Fruit fly (Drosophila melanogaster) whole organism, embryonic: ENCODE measurements around the gene CG14820.

ENCODE experiments used
- B-H2 ChIP-seq: fragments of 200-800 bp; sonication (Bioruptor generic); optimal IDR thresholded peaks from 2 replicates; lab custom pipeline; 2018; ENCODE audit warnings: missing biosample characterization, mild to moderate bottlenecking, missing genetic modification characterization
- Blimp-1 ChIP-seq: fragments of 200-800 bp; sonication (Bioruptor generic); optimal IDR thresholded peaks from 3 replicates; lab custom pipeline; 2018; ENCODE audit warnings: missing biosample characterization, missing genetic modification characterization, mild to moderate bottlenecking, moderate library complexity, missing genetic modification reagents
- CG11560 ChIP-seq: fragments of 200-800 bp; sonication (Bioruptor generic); IDR thresholded peaks from 3 replicates; pipeline ENCODE4 v1.3.6; 2022; ENCODE audit warnings: missing biosample characterization, missing genetic modification characterization
- CG11695 ChIP-seq: fragments of 200-800 bp; sonication (Bioruptor generic); IDR thresholded peaks from 3 replicates; pipeline ENCODE4 v1.3.6; 2022; ENCODE audit warnings: missing biosample characterization, missing genetic modification characterization
- CG12769 ChIP-seq: fragments of 200-800 bp; sonication (Bioruptor generic); optimal IDR thresholded peaks from 2 replicates; lab custom pipeline; 2019; ENCODE audit warnings: missing biosample characterization, mild to moderate bottlenecking, missing genetic modification characterization, moderate library complexity
- CG13624 ChIP-seq: fragments of 200-800 bp; sonication (Bioruptor generic); optimal IDR thresholded peaks from 2 replicates; lab custom pipeline; 2016; ENCODE audit warnings: missing biosample characterization, missing genetic modification characterization
- CG1529 ChIP-seq: fragments of 200-800 bp; sonication (Bioruptor generic); optimal IDR thresholded peaks from 3 replicates; lab custom pipeline; 2018; ENCODE audit warnings: missing biosample characterization, missing genetic modification characterization
- CG15696 ChIP-seq: fragments of 200-800 bp; sonication (Bioruptor generic); optimal IDR thresholded peaks from 2 replicates; lab custom pipeline; 2019; ENCODE audit warnings: missing biosample characterization, mild to moderate bottlenecking, missing genetic modification characterization, moderate library complexity
- CG1603 ChIP-seq: fragments of 200-800 bp; sonication (Bioruptor generic); optimal IDR thresholded peaks from 2 replicates; lab custom pipeline; 2019; ENCODE audit warnings: missing biosample characterization, mild to moderate bottlenecking, missing genetic modification characterization, moderate library complexity
- CG16863 ChIP-seq: fragments of 200-800 bp; sonication (Bioruptor generic); optimal IDR thresholded peaks from 3 replicates; lab custom pipeline; 2016; ENCODE audit warnings: missing biosample characterization, missing genetic modification characterization
- CG17359 ChIP-seq: fragments of 200-800 bp; sonication (Bioruptor generic); optimal IDR thresholded peaks from 3 replicates; lab custom pipeline; 2018; ENCODE audit warnings: missing biosample characterization, mild to moderate bottlenecking, missing genetic modification characterization, moderate library complexity
- CG1792 ChIP-seq: fragments of 200-800 bp; sonication (Bioruptor generic); optimal IDR thresholded peaks from 2 replicates; lab custom pipeline; 2016; ENCODE audit warnings: missing biosample characterization, missing genetic modification characterization
- CG18764 ChIP-seq: fragments of 200-800 bp; sonication (Bioruptor generic); optimal IDR thresholded peaks from 3 replicates; lab custom pipeline; 2016; ENCODE audit warnings: missing biosample characterization, missing genetic modification characterization
- CG2129 ChIP-seq: fragments of 200-800 bp; sonication (Bioruptor generic); IDR thresholded peaks from 2 replicates; pipeline ENCODE4 v1.3.6; 2022; ENCODE audit warnings: missing biosample characterization, missing genetic modification characterization; ENCODE audit not compliant: partially characterized antibody
- CG32532 ChIP-seq: fragments of 200-800 bp; sonication (Bioruptor generic); IDR thresholded peaks from 2 replicates; pipeline ENCODE4 v1.3.6; 2022; ENCODE audit warnings: missing biosample characterization, missing genetic modification characterization
- CG4328 ChIP-seq: fragments of 200-800 bp; sonication (Bioruptor generic); optimal IDR thresholded peaks from 3 replicates; lab custom pipeline; 2017; ENCODE audit warnings: missing biosample characterization, missing genetic modification reagents, missing genetic modification characterization
- CG4360 ChIP-seq: fragments of 200-800 bp; sonication (Bioruptor generic); IDR thresholded peaks from 2 replicates; pipeline ENCODE4 v1.3.6; 2022; ENCODE audit warnings: missing biosample characterization, missing genetic modification characterization
- CG6654 ChIP-seq: fragments of 200-800 bp; sonication (Bioruptor generic); optimal IDR thresholded peaks from 2 replicates; lab custom pipeline; 2017; ENCODE audit warnings: missing biosample characterization, mild to moderate bottlenecking, missing genetic modification characterization
- CG6854 ChIP-seq: fragments of 200-800 bp; sonication (Bioruptor generic); optimal IDR thresholded peaks from 3 replicates; lab custom pipeline; 2017; ENCODE audit warnings: missing biosample characterization, mild to moderate bottlenecking, missing genetic modification characterization
- CG8359 ChIP-seq: fragments of 200-800 bp; sonication (Bioruptor generic); optimal IDR thresholded peaks from 2 replicates; lab custom pipeline; 2017; ENCODE audit warnings: missing biosample characterization, mild to moderate bottlenecking, missing genetic modification characterization, borderline replicate concordance
- CG8924 ChIP-seq: fragments of 200-800 bp; optimal IDR thresholded peaks from 3 replicates; lab custom pipeline; 2019; ENCODE audit warnings: missing biosample characterization, mild to moderate bottlenecking, missing genetic modification characterization, moderate library complexity
- CG8944 ChIP-seq: fragments of 200-800 bp; sonication (Bioruptor generic); optimal IDR thresholded peaks from 3 replicates; lab custom pipeline; 2016; ENCODE audit warnings: missing biosample characterization, missing genetic modification characterization
- CkIIα-i1 ChIP-seq: fragments of 200-800 bp; sonication (Bioruptor generic); IDR thresholded peaks from 2 replicates; pipeline ENCODE4 v1.3.6; 2022; ENCODE audit warnings: missing biosample characterization, missing genetic modification characterization
- Elba2 ChIP-seq: fragments of 200-800 bp; sonication (Bioruptor generic); optimal IDR thresholded peaks from 3 replicates; lab custom pipeline; 2016; ENCODE audit warnings: missing biosample characterization, missing genetic modification characterization
- HLH3B ChIP-seq: fragments of 200-800 bp; sonication (Bioruptor generic); IDR thresholded peaks from 2 replicates; pipeline ENCODE4 v1.3.6; 2022; ENCODE audit warnings: missing biosample characterization, missing genetic modification characterization
- HLH54F ChIP-seq: fragments of 200-800 bp; sonication (Bioruptor generic); optimal IDR thresholded peaks from 3 replicates; lab custom pipeline; 2016; ENCODE audit warnings: missing biosample characterization, missing genetic modification characterization
- HmgZ ChIP-seq: fragments of 200-800 bp; sonication (Bioruptor generic); optimal IDR thresholded peaks from 2 replicates; lab custom pipeline; 2018; ENCODE audit warnings: missing biosample characterization, mild to moderate bottlenecking, missing genetic modification characterization
- Hr39 ChIP-seq: fragments of >200 bp; optimal IDR thresholded peaks from 2 replicates; lab custom pipeline; 2017
- Mad ChIP-seq: fragments of 200-800 bp; sonication (Bioruptor generic); optimal IDR thresholded peaks from 2 replicates; lab custom pipeline; 2016; ENCODE audit warnings: missing biosample characterization, missing genetic modification characterization
- Rx ChIP-seq: fragments of 200-800 bp; sonication (Bioruptor generic); IDR thresholded peaks from 2 replicates; pipeline ENCODE4 v1.3.6; 2022; ENCODE audit warnings: missing biosample characterization, missing genetic modification characterization
- Sox100B ChIP-seq: fragments of 200-800 bp; sonication (Bioruptor generic); optimal IDR thresholded peaks from 3 replicates; lab custom pipeline; 2018; ENCODE audit warnings: missing biosample characterization, mild to moderate bottlenecking, missing genetic modification characterization
- ase ChIP-seq: fragments of 200-800 bp; sonication (Bioruptor generic); IDR thresholded peaks from 3 replicates; pipeline ENCODE4 v1.3.6; 2022; ENCODE audit warnings: missing biosample characterization, missing genetic modification characterization
- ato ChIP-seq: fragments of 200-800 bp; sonication (Bioruptor generic); IDR thresholded peaks from 2 replicates; pipeline ENCODE4 v1.3.6; 2022; ENCODE audit warnings: missing biosample characterization, missing genetic modification characterization; ENCODE audit not compliant: partially characterized antibody
- bigmax ChIP-seq: fragments of 200-800 bp; sonication (Bioruptor generic); optimal IDR thresholded peaks from 2 replicates; lab custom pipeline; 2018; ENCODE audit warnings: missing biosample characterization, mild to moderate bottlenecking, missing genetic modification characterization
- cas ChIP-seq: fragments of 200-800 bp; sonication (Bioruptor generic); IDR thresholded peaks from 2 replicates; pipeline ENCODE4 v1.3.6; 2022; ENCODE audit warnings: missing biosample characterization, missing genetic modification characterization
- croc ChIP-seq: fragments of 200-800 bp; sonication (Bioruptor generic); conservative IDR thresholded peaks from 3 replicates; pipeline ENCODE4 v1.3.6; 2022; ENCODE audit warnings: missing biosample characterization, missing genetic modification characterization
- crol ChIP-seq: fragments of 200-800 bp; sonication (Bioruptor generic); IDR thresholded peaks from 2 replicates; pipeline ENCODE4 v1.3.6; 2022; ENCODE audit warnings: missing biosample characterization, missing genetic modification characterization
- dm ChIP-seq: fragments of 200-800 bp; sonication (Bioruptor generic); optimal IDR thresholded peaks from 3 replicates; lab custom pipeline; 2016; ENCODE audit warnings: missing biosample characterization, missing genetic modification characterization
- esg ChIP-seq: fragments of 200-800 bp; sonication (Bioruptor generic); conservative IDR thresholded peaks from 2 replicates; pipeline ENCODE4 v1.3.6; 2022; ENCODE audit warnings: missing biosample characterization, missing genetic modification characterization
- exex ChIP-seq: fragments of 200-800 bp; sonication (Bioruptor generic); optimal IDR thresholded peaks from 4 replicates; lab custom pipeline; 2018; ENCODE audit warnings: missing biosample characterization, mild to moderate bottlenecking, missing genetic modification characterization, moderate library complexity
- fd3F ChIP-seq: fragments of 200-800 bp; sonication (Bioruptor generic); optimal IDR thresholded peaks from 2 replicates; lab custom pipeline; 2018; ENCODE audit warnings: missing biosample characterization, mild to moderate bottlenecking, missing genetic modification characterization, moderate library complexity
- grn ChIP-seq: fragments of 200-800 bp; sonication (Bioruptor generic); optimal IDR thresholded peaks from 3 replicates; lab custom pipeline; 2017; ENCODE audit warnings: missing biosample characterization, missing genetic modification characterization
- lab ChIP-seq: fragments of 200-800 bp; sonication (Bioruptor generic); optimal IDR thresholded peaks from 3 replicates; lab custom pipeline; 2017; ENCODE audit warnings: missing biosample characterization, missing genetic modification characterization, mild to moderate bottlenecking, moderate library complexity, missing genetic modification reagents
- maf-S ChIP-seq: fragments of 200-800 bp; sonication (Bioruptor generic); optimal IDR thresholded peaks from 2 replicates; lab custom pipeline; 2016; ENCODE audit warnings: missing biosample characterization, missing genetic modification characterization
- nau ChIP-seq: fragments of 200-800 bp; sonication (Bioruptor generic); optimal IDR thresholded peaks from 3 replicates; lab custom pipeline; 2017; ENCODE audit warnings: missing biosample characterization, mild to moderate bottlenecking, missing genetic modification characterization, missing genetic modification reagents
- onecut ChIP-seq: fragments of 200-800 bp; sonication (Bioruptor generic); IDR thresholded peaks from 2 replicates; pipeline ENCODE4 v1.3.6; 2022; ENCODE audit warnings: missing biosample characterization, missing genetic modification characterization
- pum ChIP-seq: fragments of 200-800 bp; sonication (Bioruptor generic); optimal IDR thresholded peaks from 2 replicates; lab custom pipeline; 2016; ENCODE audit warnings: missing biosample characterization, missing genetic modification characterization
- schlank ChIP-seq: fragments of 200-800 bp; sonication (Bioruptor generic); optimal IDR thresholded peaks from 2 replicates; lab custom pipeline; 2018; ENCODE audit warnings: missing biosample characterization, mild to moderate bottlenecking, missing genetic modification characterization
- seq ChIP-seq: fragments of 200-800 bp; sonication (Bioruptor generic); IDR thresholded peaks from 2 replicates; pipeline ENCODE4 v1.3.6; 2022; ENCODE audit warnings: missing biosample characterization, missing genetic modification characterization
- sug ChIP-seq: fragments of 200-800 bp; optimal IDR thresholded peaks from 2 replicates; lab custom pipeline; 2019; ENCODE audit warnings: missing biosample characterization, mild to moderate bottlenecking, missing genetic modification characterization, moderate library complexity
- tio ChIP-seq: fragments of 200-800 bp; sonication (Bioruptor generic); optimal IDR thresholded peaks from 2 replicates; lab custom pipeline; 2017; ENCODE audit warnings: missing biosample characterization, missing genetic modification characterization, inconsistent platforms
- usp ChIP-seq: fragments of >200 bp; optimal IDR thresholded peaks from 2 replicates; lab custom pipeline; 2017; ENCODE audit warnings: missing biosample characterization, missing genetic modification characterization

Gene CG14820

dm6 chr3L:6977391-6977790 lies 44.7 kb downstream of the CG14820 start (continued):
- 0 out of 2 replicates have a peak, but pooled peaks have one; percentile 12 for TF ChIP-seq onecut (GFP tag; lab: Robert Waterston, UW)
- TF ChIP-seq seq = peak; percentile 62
- peak; percentile 23 for TF ChIP-seq CG18764 (GFP tag; lab: Kevin White, UChicago)
- peak; percentile 68 for TF ChIP-seq HLH3B (GFP tag; lab: Robert Waterston, UW)
- TF ChIP-seq nau (GFP tag; lab: Kevin White, UChicago) = peak; percentile 2
- TF ChIP-seq croc (GFP tag; lab: Robert Waterston, UW) = peak; percentile 40; the same call in 2 of the 3 replicates
- TF ChIP-seq ato (GFP tag; lab: Robert Waterston, UW) = no peak
- TF ChIP-seq esg = peak; percentile 52
- no peak for TF ChIP-seq CG8944 (GFP tag; lab: Kevin White, UChicago)
- no peak for TF ChIP-seq CG6654 (GFP tag; lab: Kevin White, UChicago)
- no peak for TF ChIP-seq sug
- TF ChIP-seq Mad (GFP tag; lab: Kevin White, UChicago) = no peak
- TF ChIP-seq HLH54F (GFP tag; lab: Kevin White, UChicago) = no peak
- no peak for TF ChIP-seq CG1603 (tag; lab: Kevin White, UChicago)
- TF ChIP-seq CG13624 (GFP tag; lab: Kevin White, UChicago) = no peak
- no peak for TF ChIP-seq bigmax (GFP tag; lab: Kevin White, UChicago)
- TF ChIP-seq CG2129 (GFP tag; lab: Robert Waterston, UW) = no peak
- no peak for TF ChIP-seq exex (tag; lab: Kevin White, UChicago)
- no peak; the same call in 1 of the 2 replicates for TF ChIP-seq crol (GFP tag; lab: Robert Waterston, UW)
- TF ChIP-seq CG4328 (GFP tag; lab: Kevin White, UChicago) = no peak
- no peak for TF ChIP-seq CG1792
- TF ChIP-seq HmgZ (tag; lab: Kevin White, UChicago) = no peak
- TF ChIP-seq CG1529 (GFP tag; lab: Kevin White, UChicago) = no peak
- peak; percentile 27 for TF ChIP-seq tio
- TF ChIP-seq CG12769 (tag; lab: Kevin White, UChicago) = no peak
- peak; percentile 72 for TF ChIP-seq Blimp-1 (GFP tag; lab: Kevin White, UChicago)
- no peak for TF ChIP-seq schlank (tag; lab: Kevin White, UChicago)
- TF ChIP-seq ase (GFP tag; lab: Robert Waterston, UW) = no peak
- TF ChIP-seq grn (GFP tag; lab: Kevin White, UChicago) = no peak
- 0 out of 2 replicates have a peak, but pooled peaks have one; percentile 7 for TF ChIP-seq cas (GFP tag; lab: Robert Waterston, UW)
- peak; percentile 9 for TF ChIP-seq fd3F (GFP tag; lab: Kevin White, UChicago)
- no peak for TF ChIP-seq Hr39 (lab: Kevin White, UChicago)
- no peak for TF ChIP-seq maf-S (GFP tag; lab: Kevin White, UChicago)
- peak; percentile 38; the same call in 1 of the 2 replicates for TF ChIP-seq Rx (GFP tag; lab: Robert Waterston, UW)
- TF ChIP-seq dm (GFP tag; lab: Kevin White, UChicago) = no peak
- peak; percentile 75 for TF ChIP-seq CG17359
- TF ChIP-seq CG6854 (GFP tag; lab: Kevin White, UChicago) = no peak
- peak; percentile 44; the same call in 1 of the 2 replicates for TF ChIP-seq CG32532 (GFP tag; lab: Robert Waterston, UW)
- TF ChIP-seq usp (GFP tag; lab: Kevin White, UChicago) = no peak
- no peak for TF ChIP-seq CG11560
- peak; percentile 68 for TF ChIP-seq lab (GFP tag; lab: Kevin White, UChicago)
- peak; percentile 26 for TF ChIP-seq CG8924 (tag; lab: Kevin White, UChicago)
- TF ChIP-seq B-H2 = no peak
- no peak for TF ChIP-seq pum (GFP tag; lab: Kevin White, UChicago)
- peak; percentile 70 for TF ChIP-seq CG11695
- TF ChIP-seq Sox100B (GFP tag; lab: Kevin White, UChicago) = peak; percentile 63
- TF ChIP-seq Elba2 = no peak
- TF ChIP-seq CkIIα-i1 (GFP tag; lab: Robert Waterston, UW) = no peak
- TF ChIP-seq CG16863 = no peak
- TF ChIP-seq CG4360 (GFP tag; lab: Robert Waterston, UW) = no peak
- TF ChIP-seq CG15696 = no peak
- peak; percentile 47 for TF ChIP-seq CG8359 (GFP tag; lab: Kevin White, UChicago)
